Worm (Caenorhabditis elegans) whole organism, young adult: ENCODE data around the gene grl-11.

Source experiments
- B0261.1 ChIP-seq: sonication (generic microtip); optimal IDR thresholded peaks from 2 replicates; lab custom pipeline; 2016; ENCODE audit warnings: mild to moderate bottlenecking, missing genetic modification characterization, moderate library complexity, missing compliant biosample characterization
- F33H1.4 ChIP-seq: fragments of 200-800 bp; sonication (Bioruptor generic); IDR thresholded peaks from 2 replicates; pipeline ENCODE4 v1.3.6; 2022; ENCODE audit warnings: missing genetic modification reagents, missing genetic modification characterization, missing compliant biosample characterization
- F39B2.1 ChIP-seq: fragments of 200-800 bp; sonication (Bioruptor generic); IDR thresholded peaks from 2 replicates; pipeline ENCODE4 v1.3.6; 2022; ENCODE audit warnings: missing genetic modification reagents, missing genetic modification characterization, missing compliant biosample characterization
- F52B5.7 ChIP-seq: sonication (generic microtip); optimal IDR thresholded peaks from 2 replicates; lab custom pipeline; 2016; ENCODE audit warnings: mild to moderate bottlenecking, missing genetic modification characterization, missing compliant biosample characterization
- F55B11.4 ChIP-seq: sonication (generic microtip); optimal IDR thresholded peaks from 2 replicates; lab custom pipeline; 2016; ENCODE audit warnings: missing compliant biosample characterization, missing genetic modification characterization, borderline replicate concordance; ENCODE audit not compliant: insufficient read depth
- F57A8.1 ChIP-seq: fragments of 200-800 bp; sonication (Bioruptor generic); optimal IDR thresholded peaks from 2 replicates; lab custom pipeline; 2018; ENCODE audit warnings: mild to moderate bottlenecking, missing genetic modification characterization, moderate library complexity, missing compliant biosample characterization
- K11D2.4 ChIP-seq: fragments of 200-800 bp; sonication (Bioruptor generic); IDR thresholded peaks from 2 replicates; pipeline ENCODE4 v1.3.6; 2022; ENCODE audit warnings: missing genetic modification reagents, missing genetic modification characterization, missing compliant biosample characterization
- K12H6.12 ChIP-seq: fragments of 200-800 bp; sonication (Bioruptor generic); optimal IDR thresholded peaks from 2 replicates; lab custom pipeline; 2018; ENCODE audit warnings: mild to moderate bottlenecking, missing genetic modification characterization, missing compliant biosample characterization
- Y53F4B.3 ChIP-seq: fragments of 200-800 bp; sonication (Bioruptor generic); IDR thresholded peaks from 2 replicates; pipeline ENCODE4 v1.3.6; 2022; ENCODE audit warnings: missing genetic modification reagents, missing genetic modification characterization, missing compliant biosample characterization
- Y56A3A.18 ChIP-seq: fragments of 200-800 bp; sonication (Bioruptor generic); IDR thresholded peaks from 2 replicates; pipeline ENCODE4 v1.3.6; 2022; ENCODE audit warnings: missing genetic modification reagents, missing genetic modification characterization, missing compliant biosample characterization
- ZK185.1 ChIP-seq: sonication (generic microtip); optimal IDR thresholded peaks from 2 replicates; lab custom pipeline; 2016; ENCODE audit warnings: mild to moderate bottlenecking, missing genetic modification characterization, missing compliant biosample characterization; ENCODE audit not compliant: poor library complexity, severe bottlenecking
- aptf-2 ChIP-seq: fragments of 200-800 bp; sonication (Bioruptor generic); conservative IDR thresholded peaks from 2 replicates; pipeline ENCODE4 v1.3.6; 2022; ENCODE audit warnings: missing genetic modification reagents, missing genetic modification characterization, missing compliant biosample characterization
- athp-1 ChIP-seq: sonication (generic microtip); optimal IDR thresholded peaks from 2 replicates; lab custom pipeline; 2017; ENCODE audit warnings: mild to moderate bottlenecking, missing genetic modification characterization, missing compliant biosample characterization
- attf-5 ChIP-seq: fragments of 200-800 bp; sonication (Bioruptor generic); optimal IDR thresholded peaks from 2 replicates; lab custom pipeline; 2018; ENCODE audit warnings: mild to moderate bottlenecking, missing genetic modification characterization, missing compliant biosample characterization
- bed-1 ChIP-seq: fragments of 200-800 bp; sonication (Bioruptor generic); IDR thresholded peaks from 2 replicates; pipeline ENCODE4 v1.3.6; 2022; ENCODE audit warnings: missing genetic modification reagents, missing genetic modification characterization, missing compliant biosample characterization
- ceh-40 ChIP-seq: fragments of 200-800 bp; sonication (Bioruptor generic); IDR thresholded peaks from 2 replicates; pipeline ENCODE4 v1.3.6; 2022; ENCODE audit warnings: missing genetic modification characterization, missing compliant biosample characterization
- ceh-79 ChIP-seq: sonication (generic microtip); optimal IDR thresholded peaks from 2 replicates; lab custom pipeline; 2017; ENCODE audit warnings: mild to moderate bottlenecking, missing genetic modification characterization, missing compliant biosample characterization
- dpl-1 ChIP-seq: fragments of 150-350 bp; optimal IDR thresholded peaks from 2 replicates; lab custom pipeline; 2014; ENCODE audit warnings: missing biosample characterization, missing genetic modification reagents, missing genetic modification characterization
- efl-1 ChIP-seq: fragments of 150-350 bp; optimal IDR thresholded peaks from 2 replicates; lab custom pipeline; 2014; ENCODE audit warnings: missing biosample characterization, missing genetic modification reagents, missing genetic modification characterization
- egl-44 ChIP-seq: fragments of 200-800 bp; sonication (Bioruptor generic); IDR thresholded peaks from 2 replicates; pipeline ENCODE4 v1.3.6; 2022; ENCODE audit warnings: missing genetic modification reagents, missing genetic modification characterization, missing compliant biosample characterization
- hlh-26 ChIP-seq: fragments of 200-800 bp; sonication (Bioruptor generic); conservative IDR thresholded peaks from 2 replicates; pipeline ENCODE4 v1.3.6; 2022; ENCODE audit warnings: missing genetic modification reagents, missing genetic modification characterization, missing compliant biosample characterization
- hrde-1 ChIP-seq: sonication (generic microtip); optimal IDR thresholded peaks from 2 replicates; lab custom pipeline; 2016; ENCODE audit warnings: missing genetic modification characterization, mild to moderate bottlenecking, missing compliant biosample characterization, moderate library complexity, missing genotype, missing genetic modification reagents, borderline replicate concordance
- lin-40 ChIP-seq: sonication (generic microtip); optimal IDR thresholded peaks from 2 replicates; lab custom pipeline; 2016; ENCODE audit warnings: missing genetic modification characterization, mild to moderate bottlenecking, missing compliant biosample characterization, missing genotype, missing genetic modification reagents
- madf-3 ChIP-seq: fragments of 200-800 bp; sonication (Bioruptor generic); IDR thresholded peaks from 2 replicates; pipeline ENCODE4 v1.3.6; 2022; ENCODE audit warnings: missing genetic modification reagents, missing genetic modification characterization, missing compliant biosample characterization
- madf-8 ChIP-seq: fragments of 200-800 bp; sonication (Bioruptor generic); conservative IDR thresholded peaks from 2 replicates; pipeline ENCODE4 v1.3.6; 2022; ENCODE audit warnings: missing genetic modification reagents, missing genetic modification characterization, missing compliant biosample characterization
- mes-4 ChIP-seq: sonication (generic microtip); optimal IDR thresholded peaks from 2 replicates; lab custom pipeline; 2016; ENCODE audit warnings: missing genotype, missing genetic modification characterization, missing compliant biosample characterization
- nfya-1 ChIP-seq: sonication (generic microtip); optimal IDR thresholded peaks from 2 replicates; lab custom pipeline; 2017; ENCODE audit warnings: antibody characterized with exemption, missing compliant biosample characterization, missing genetic modification characterization, borderline replicate concordance; ENCODE audit not compliant: insufficient read depth
- nfya-2 ChIP-seq: fragments of 200-800 bp; sonication (Bioruptor generic); IDR thresholded peaks from 2 replicates; pipeline ENCODE4 v1.3.6; 2022; ENCODE audit warnings: missing genetic modification reagents, missing genetic modification characterization, missing compliant biosample characterization
- nfyb-1 ChIP-seq: fragments of 200-800 bp; sonication (Bioruptor generic); IDR thresholded peaks from 2 replicates; pipeline ENCODE4 v1.3.6; 2022; ENCODE audit warnings: missing genetic modification reagents, missing genetic modification characterization, missing compliant biosample characterization
- nhr-90 ChIP-seq: sonication (generic microtip); optimal IDR thresholded peaks from 2 replicates; lab custom pipeline; 2016; ENCODE audit warnings: missing genotype, mild to moderate bottlenecking, missing genetic modification characterization, missing compliant biosample characterization
- pbrm-1 ChIP-seq: fragments of 200-800 bp; sonication (Bioruptor generic); IDR thresholded peaks from 2 replicates; pipeline ENCODE4 v1.3.6; 2022; ENCODE audit warnings: missing genetic modification reagents, missing genetic modification characterization, missing compliant biosample characterization
- pha-4 ChIP-seq: fragments of 150-350 bp; sonication (generic microtip); optimal IDR thresholded peaks from 2 replicates; lab custom pipeline; 2014; ENCODE audit warnings: missing biosample characterization, missing genetic modification reagents, missing genetic modification characterization
- repo-1 ChIP-seq: sonication (generic microtip); optimal IDR thresholded peaks from 2 replicates; lab custom pipeline; 2017; ENCODE audit warnings: mild to moderate bottlenecking, missing genetic modification characterization, missing compliant biosample characterization
- snpc-3.4 ChIP-seq: sonication (generic microtip); optimal IDR thresholded peaks from 2 replicates; lab custom pipeline; 2017; ENCODE audit warnings: missing genetic modification characterization, mild to moderate bottlenecking, missing compliant biosample characterization, antibody characterized with exemption, moderate library complexity, missing genotype, missing genetic modification reagents
- unc-62 ChIP-seq: fragments of 150-350 bp; optimal IDR thresholded peaks from 2 replicates; lab custom pipeline; 2014; ENCODE audit warnings: missing biosample characterization, missing genetic modification reagents, missing genetic modification characterization
- zfh-2 ChIP-seq: fragments of 200-800 bp; sonication (Bioruptor generic); conservative IDR thresholded peaks from 2 replicates; pipeline ENCODE4 v1.3.6; 2022; ENCODE audit warnings: missing genetic modification reagents, missing genetic modification characterization, missing compliant biosample characterization
- ztf-18 ChIP-seq: sonication (generic microtip); optimal IDR thresholded peaks from 2 replicates; lab custom pipeline; 2016; ENCODE audit warnings: missing genotype, mild to moderate bottlenecking, missing genetic modification characterization, missing compliant biosample characterization
- ztf-26 ChIP-seq: sonication (generic microtip); optimal IDR thresholded peaks from 2 replicates; lab custom pipeline; 2017; ENCODE audit warnings: missing genetic modification characterization, missing compliant biosample characterization

grl-11 gene

ce11 chrIII:9118314-9118850, at the start of gene grl-11:
grl-11 (minus strand) TSS chrIII:9118364.
- TF ChIP-seq repo-1 = no peak
- TF ChIP-seq nfyb-1 (GFP tag; lab: Robert Waterston, UW) = no peak
- TF ChIP-seq snpc-3.4 (tag; lab: Kevin White, UChicago) = no peak
- no peak for TF ChIP-seq nfya-2 (GFP tag; lab: Robert Waterston, UW)
- no peak for TF ChIP-seq B0261.1
- TF ChIP-seq ztf-18 (tag; lab: Kevin White, UChicago) = no peak
- no peak for TF ChIP-seq dpl-1 (GFP tag; lab: Kevin White, UChicago)
- no peak for TF ChIP-seq egl-44 (GFP tag; lab: Robert Waterston, UW)
- no peak for TF ChIP-seq bed-1
- no peak for TF ChIP-seq F55B11.4 (tag; lab: Kevin White, UChicago)
- no peak for TF ChIP-seq pbrm-1 (GFP tag; lab: Robert Waterston, UW)
- no peak for TF ChIP-seq unc-62 (GFP tag; lab: Kevin White, UChicago)
- no peak for TF ChIP-seq mes-4
- no peak for TF ChIP-seq K12H6.12 (tag; lab: Kevin White, UChicago)
- TF ChIP-seq F39B2.1 (GFP tag; lab: Robert Waterston, UW) = no peak
- TF ChIP-seq F52B5.7 (tag; lab: Kevin White, UChicago) = no peak
- no peak for TF ChIP-seq F57A8.1 (GFP tag; lab: Kevin White, UChicago)
- TF ChIP-seq lin-40 (tag; lab: Kevin White, UChicago) = no peak
- TF ChIP-seq aptf-2 = no peak
- no peak for TF ChIP-seq madf-8 (GFP tag; lab: Robert Waterston, UW)

- no peak for TF ChIP-seq ZK185.1 (tag; lab: Kevin White, UChicago)
- TF ChIP-seq pbrm-1 (GFP tag; lab: Robert Waterston, UW) = no peak
- no peak for TF ChIP-seq F33H1.4 (GFP tag; lab: Robert Waterston, UW)
- no peak for TF ChIP-seq nfya-1 (tag; lab: Kevin White, UChicago)
- no peak for TF ChIP-seq madf-3
- TF ChIP-seq F55B11.4 (tag; lab: Kevin White, UChicago) = no peak
- no peak for TF ChIP-seq Y56A3A.18 (GFP tag; lab: Robert Waterston, UW)
- no peak for TF ChIP-seq hrde-1
- no peak for TF ChIP-seq nhr-90
- no peak for TF ChIP-seq mes-4
- no peak for TF ChIP-seq Y53F4B.3 (GFP tag; lab: Robert Waterston, UW)
- TF ChIP-seq efl-1 = no peak
- TF ChIP-seq zfh-2 (GFP tag; lab: Robert Waterston, UW) = no peak
- no peak for TF ChIP-seq F52B5.7 (tag; lab: Kevin White, UChicago)
- no peak for TF ChIP-seq attf-5 (GFP tag; lab: Kevin White, UChicago)
- TF ChIP-seq ceh-40 (GFP tag; lab: Robert Waterston, UW) = no peak
- no peak for TF ChIP-seq pha-4 (tag; lab: Kevin White, UChicago)
These were observed 44.5 kb upstream of the grl-11 start, which contains the start of gene dgk-3 for ce11 chrIII:9162634-9163118. dgk-3 (plus strand) TSS chrIII:9163068.

ce11 chrIII:9161553-9161952, 43.4 kb upstream of the grl-11 start, which contains the start of gene ptr-9:
ptr-9 (minus strand) TSS chrIII:9161653.
- no peak for TF ChIP-seq ceh-79 (tag; lab: Kevin White, UChicago)
- TF ChIP-seq ztf-26 (tag; lab: Kevin White, UChicago) = no peak
- TF ChIP-seq athp-1 (tag; lab: Kevin White, UChicago) = no peak
- no peak for TF ChIP-seq hlh-26 (GFP tag; lab: Robert Waterston, UW)
- no peak for TF ChIP-seq K11D2.4
